Fruit fly (Drosophila melanogaster) whole organism, embryonic: ENCODE results near the gene papi.

Experiments used
- CG10366 ChIP-seq: fragments of 200-800 bp; sonication (Bioruptor generic); IDR thresholded peaks from 2 replicates; pipeline ENCODE4 v1.3.6; 2022; ENCODE audit warnings: missing biosample characterization, missing genetic modification characterization
- CG10462 ChIP-seq: fragments of 200-800 bp; sonication (Bioruptor generic); optimal IDR thresholded peaks from 2 replicates; lab custom pipeline; 2016; ENCODE audit warnings: missing biosample characterization, missing genetic modification characterization
- CG10654 ChIP-seq: fragments of 200-800 bp; sonication (Bioruptor generic); optimal IDR thresholded peaks from 2 replicates; lab custom pipeline; 2016; ENCODE audit warnings: missing biosample characterization, missing genetic modification characterization
- CG11247 ChIP-seq: fragments of 200-800 bp; sonication (Bioruptor generic); IDR thresholded peaks from 2 replicates; pipeline ENCODE4 v1.3.6; 2022; ENCODE audit warnings: missing biosample characterization, missing genetic modification characterization
- CG11560 ChIP-seq: fragments of 200-800 bp; sonication (Bioruptor generic); IDR thresholded peaks from 3 replicates; pipeline ENCODE4 v1.3.6; 2022; ENCODE audit warnings: missing biosample characterization, missing genetic modification characterization
- CG13123 ChIP-seq: fragments of 200-800 bp; sonication (Bioruptor generic); optimal IDR thresholded peaks from 2 replicates; lab custom pipeline; 2016; ENCODE audit warnings: missing biosample characterization, missing genetic modification characterization
- CG14965 ChIP-seq: fragments of 200-800 bp; sonication (Bioruptor generic); optimal IDR thresholded peaks from 2 replicates; lab custom pipeline; 2016; ENCODE audit warnings: missing biosample characterization, missing genetic modification characterization, borderline replicate concordance
- CG15269 ChIP-seq: fragments of 200-800 bp; sonication (Bioruptor generic); optimal IDR thresholded peaks from 2 replicates; lab custom pipeline; 2018; ENCODE audit warnings: missing biosample characterization, mild to moderate bottlenecking, missing genetic modification characterization, moderate library complexity
- CG17568 ChIP-seq: fragments of 200-800 bp; sonication (Bioruptor generic); optimal IDR thresholded peaks from 2 replicates; lab custom pipeline; 2018; ENCODE audit warnings: missing biosample characterization, mild to moderate bottlenecking, missing genetic modification characterization, moderate library complexity
- CG31224 ChIP-seq: fragments of 200-800 bp; sonication (Bioruptor generic); IDR thresholded peaks from 2 replicates; pipeline ENCODE4 v1.3.6; 2022; ENCODE audit warnings: missing biosample characterization, missing genetic modification characterization
- CG34224 ChIP-seq: fragments of 200-800 bp; sonication (Bioruptor generic); IDR thresholded peaks from 3 replicates; pipeline ENCODE4 v1.3.6; 2022; ENCODE audit warnings: missing biosample characterization, missing genetic modification characterization; ENCODE audit not compliant: partially characterized antibody
- CG34422 ChIP-seq: fragments of 200-800 bp; sonication (Bioruptor generic); IDR thresholded peaks from 3 replicates; pipeline ENCODE4 v1.3.6; 2022; ENCODE audit warnings: missing biosample characterization, missing genetic modification characterization
- CG4282 ChIP-seq: fragments of 200-800 bp; sonication (Bioruptor generic); optimal IDR thresholded peaks from 2 replicates; lab custom pipeline; 2016; ENCODE audit warnings: missing biosample characterization, missing genetic modification characterization
- CG4360 ChIP-seq: fragments of 200-800 bp; sonication (Bioruptor generic); IDR thresholded peaks from 2 replicates; pipeline ENCODE4 v1.3.6; 2022; ENCODE audit warnings: missing biosample characterization, missing genetic modification characterization
- CG9797 ChIP-seq: fragments of 200-800 bp; sonication (Bioruptor generic); optimal IDR thresholded peaks from 3 replicates; lab custom pipeline; 2018; ENCODE audit warnings: missing biosample characterization, mild to moderate bottlenecking, missing genetic modification characterization
- CG9932 ChIP-seq: fragments of 200-800 bp; sonication (Bioruptor generic); IDR thresholded peaks from 2 replicates; pipeline ENCODE4 v1.3.6; 2022; ENCODE audit warnings: missing biosample characterization, missing genetic modification characterization
- Dip2 ChIP-seq: fragments of 200-800 bp; sonication (Bioruptor generic); IDR thresholded peaks from 2 replicates; pipeline ENCODE4 v1.3.6; 2022; ENCODE audit warnings: missing biosample characterization, missing genetic modification characterization
- E2f2 ChIP-seq: fragments of 200-800 bp; sonication (Bioruptor generic); IDR thresholded peaks from 2 replicates; pipeline ENCODE4 v1.3.6; 2022; ENCODE audit warnings: missing biosample characterization, missing genetic modification characterization
- Eip74EF ChIP-seq, 2 experiments: fragments of 200-800 bp in 1 of 2; fragments of >200 bp in 1 of 2; sonication (Bioruptor generic) in 1 of 2; optimal IDR thresholded peaks; 2 replicates each; lab custom pipeline; 2017 to 2019; ENCODE audit warnings: missing biosample characterization in 2 of 2, missing genetic modification characterization in 2 of 2, mild to moderate bottlenecking in 1 of 2, moderate library complexity in 1 of 2
- Gug ChIP-seq: fragments of 200-800 bp; sonication (Bioruptor generic); IDR thresholded peaks from 4 replicates; pipeline ENCODE4 v1.3.6; 2022; ENCODE audit warnings: missing biosample characterization, missing genetic modification characterization
- HLH54F ChIP-seq: fragments of 200-800 bp; sonication (Bioruptor generic); optimal IDR thresholded peaks from 3 replicates; lab custom pipeline; 2016; ENCODE audit warnings: missing biosample characterization, missing genetic modification characterization
- Hr39 ChIP-seq: fragments of >200 bp; optimal IDR thresholded peaks from 2 replicates; lab custom pipeline; 2017
- Jarid2 ChIP-seq: fragments of 200-800 bp; sonication (Bioruptor generic); optimal IDR thresholded peaks from 3 replicates; lab custom pipeline; 2017; ENCODE audit warnings: mild to moderate bottlenecking, missing biosample characterization, missing genetic modification reagents, missing genetic modification characterization
- Max ChIP-seq: fragments of 200-800 bp; sonication (Bioruptor generic); optimal IDR thresholded peaks from 2 replicates; lab custom pipeline; 2016; ENCODE audit warnings: missing biosample characterization, mild to moderate bottlenecking, missing genetic modification characterization
- Scr ChIP-seq: fragments of 200-800 bp; sonication (Bioruptor generic); IDR thresholded peaks from 2 replicates; pipeline ENCODE4 v1.3.6; 2022; ENCODE audit warnings: missing biosample characterization, missing genetic modification characterization; ENCODE audit not compliant: partially characterized antibody
- Sox100B ChIP-seq: fragments of 200-800 bp; sonication (Bioruptor generic); optimal IDR thresholded peaks from 3 replicates; lab custom pipeline; 2018; ENCODE audit warnings: missing biosample characterization, mild to moderate bottlenecking, missing genetic modification characterization
- Sox102F ChIP-seq: fragments of 200-800 bp; sonication (Bioruptor generic); optimal IDR thresholded peaks from 2 replicates; lab custom pipeline; 2018; ENCODE audit warnings: missing biosample characterization, mild to moderate bottlenecking, missing genetic modification characterization, moderate library complexity
- Tbp ChIP-seq: fragments of >200 bp; optimal IDR thresholded peaks from 2 replicates; lab custom pipeline; 2018; ENCODE audit warnings: missing biosample characterization, missing genetic modification characterization
- Trl ChIP-seq, 3 experiments: fragments of >200 bp in 2 of 3; fragments of 200-800 bp in 1 of 3; sonication (Bioruptor generic) in 1 of 3; optimal IDR thresholded peaks; 2 replicates in 1 of 3; 3 replicates in 2 of 3; lab custom pipeline; 2016 to 2017; ENCODE audit warnings: missing biosample characterization in 1 of 3, missing genetic modification characterization in 1 of 3
- Xrp1 ChIP-seq: fragments of 200-800 bp; sonication (Bioruptor generic); IDR thresholded peaks from 2 replicates; pipeline ENCODE4 v1.3.6; 2022; ENCODE audit warnings: missing biosample characterization, missing genetic modification characterization
- bsh ChIP-seq, 2 experiments: fragments of 200-800 bp; sonication (Bioruptor generic); optimal IDR thresholded peaks; 2 replicates each; lab custom pipeline; 2017 to 2018; ENCODE audit warnings: mild to moderate bottlenecking in 2 of 2, missing biosample characterization in 2 of 2, missing genetic modification characterization in 2 of 2, moderate library complexity in 1 of 2
- cg ChIP-seq: fragments of 200-800 bp; sonication (Bioruptor generic); optimal IDR thresholded peaks from 3 replicates; lab custom pipeline; 2019; ENCODE audit warnings: missing biosample characterization, mild to moderate bottlenecking, missing genetic modification characterization, moderate library complexity
- dmrt99B ChIP-seq: fragments of 200-800 bp; sonication (Bioruptor generic); optimal IDR thresholded peaks from 2 replicates; lab custom pipeline; 2018; ENCODE audit warnings: missing biosample characterization, mild to moderate bottlenecking, missing genetic modification characterization, moderate library complexity
- gcm ChIP-seq: fragments of 200-800 bp; sonication (Bioruptor generic); optimal IDR thresholded peaks from 2 replicates; lab custom pipeline; 2019; ENCODE audit warnings: missing biosample characterization, mild to moderate bottlenecking, missing genetic modification characterization, moderate library complexity
- h ChIP-seq: fragments of >200 bp; optimal IDR thresholded peaks from 2 replicates; lab custom pipeline; 2017
- her ChIP-seq: fragments of 200-800 bp; sonication (Bioruptor generic); optimal IDR thresholded peaks from 2 replicates; lab custom pipeline; 2016; ENCODE audit warnings: missing biosample characterization, missing genetic modification characterization
- jumu ChIP-seq: fragments of 200-800 bp; sonication (Bioruptor generic); optimal IDR thresholded peaks from 3 replicates; lab custom pipeline; 2016; ENCODE audit warnings: missing biosample characterization, missing genetic modification characterization
- ken ChIP-seq: fragments of 200-800 bp; sonication (Bioruptor generic); IDR thresholded peaks from 3 replicates; pipeline ENCODE4 v1.3.6; 2022; ENCODE audit warnings: missing biosample characterization, missing genetic modification characterization
- knrl ChIP-seq: fragments of 200-800 bp; sonication (Bioruptor generic); IDR thresholded peaks from 3 replicates; pipeline ENCODE4 v1.3.6; 2022; ENCODE audit warnings: missing biosample characterization, missing genetic modification characterization; ENCODE audit not compliant: partially characterized antibody
- onecut ChIP-seq: fragments of 200-800 bp; sonication (Bioruptor generic); IDR thresholded peaks from 2 replicates; pipeline ENCODE4 v1.3.6; 2022; ENCODE audit warnings: missing biosample characterization, missing genetic modification characterization
- pum ChIP-seq: fragments of 200-800 bp; sonication (Bioruptor generic); optimal IDR thresholded peaks from 2 replicates; lab custom pipeline; 2016; ENCODE audit warnings: missing biosample characterization, missing genetic modification characterization
- repo ChIP-seq: fragments of 200-800 bp; sonication (Bioruptor generic); optimal IDR thresholded peaks from 2 replicates; lab custom pipeline; 2016; ENCODE audit warnings: missing biosample characterization, missing genetic modification characterization
- sd ChIP-seq: fragments of 200-800 bp; sonication (Bioruptor generic); optimal IDR thresholded peaks from 3 replicates; lab custom pipeline; 2018; ENCODE audit warnings: missing biosample characterization, mild to moderate bottlenecking, missing genetic modification characterization, moderate library complexity
- sima ChIP-seq: fragments of 200-800 bp; sonication (Bioruptor generic); optimal IDR thresholded peaks from 2 replicates; lab custom pipeline; 2016; ENCODE audit warnings: missing biosample characterization, missing genetic modification characterization
- tgo ChIP-seq: fragments of 200-800 bp; sonication (Bioruptor generic); IDR thresholded peaks from 3 replicates; pipeline ENCODE4 v1.3.6; 2022; ENCODE audit warnings: missing biosample characterization, missing genetic modification characterization
- tll ChIP-seq, 2 experiments: fragments of 200-800 bp in 1 of 2; fragments of >200 bp in 1 of 2; sonication (Bioruptor generic) in 1 of 2; optimal IDR thresholded peaks; 2 replicates each; lab custom pipeline; 2017 to 2019; ENCODE audit warnings: missing biosample characterization in 2 of 2, missing genetic modification characterization in 2 of 2, mild to moderate bottlenecking in 1 of 2, moderate library complexity in 1 of 2
- vvl ChIP-seq: fragments of 200-800 bp; sonication (Bioruptor generic); IDR thresholded peaks from 2 replicates; pipeline ENCODE4 v1.3.6; 2022; ENCODE audit warnings: missing biosample characterization, missing genetic modification characterization
- zen ChIP-seq: fragments of 200-800 bp; sonication (Bioruptor generic); optimal IDR thresholded peaks from 3 replicates; lab custom pipeline; 2018; ENCODE audit warnings: missing biosample characterization, mild to moderate bottlenecking, missing genetic modification characterization, moderate library complexity
- zfh1 ChIP-seq: fragments of 200-800 bp; sonication (Bioruptor generic); IDR thresholded peaks from 3 replicates; pipeline ENCODE4 v1.3.6; 2022; ENCODE audit warnings: missing biosample characterization, missing genetic modification characterization

Gene papi

DNA sequence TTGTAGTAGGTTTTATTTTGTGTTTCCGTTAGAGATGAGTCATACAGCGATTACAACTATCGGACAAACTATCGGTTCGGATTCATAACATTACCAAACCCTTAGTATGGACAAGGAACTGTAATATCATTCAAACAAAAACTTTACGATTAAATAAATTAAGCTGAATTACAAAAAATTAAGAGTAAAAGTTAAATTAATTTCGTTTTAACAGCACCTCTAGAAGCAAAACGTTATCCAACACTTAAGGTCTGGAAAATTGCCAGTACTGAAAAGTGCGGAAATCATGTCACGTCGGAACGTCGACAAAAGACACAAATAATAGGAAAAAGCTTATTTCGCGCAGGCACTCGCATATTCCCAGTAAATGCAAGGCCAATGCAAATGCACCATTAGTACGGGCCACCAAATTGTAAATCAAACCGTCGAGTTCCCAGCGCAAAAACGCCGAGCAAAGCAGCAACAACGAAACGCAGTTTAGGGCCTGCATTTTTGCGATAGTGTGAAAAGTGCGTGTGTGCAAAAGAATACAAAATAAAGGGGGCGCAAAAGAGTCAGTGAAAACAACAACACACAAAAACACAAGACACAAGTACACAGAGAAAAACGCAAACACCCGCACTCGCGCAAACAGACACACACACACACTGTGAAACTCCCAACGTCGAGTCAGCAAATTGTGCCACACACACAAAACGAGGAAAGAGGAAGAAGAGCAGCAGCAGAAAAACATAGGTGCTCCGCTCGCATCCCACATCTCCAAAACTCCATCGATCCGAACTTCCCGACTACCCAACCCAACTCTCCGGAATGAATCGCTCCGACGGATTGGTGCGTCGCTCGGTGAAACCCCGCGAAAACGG lies 5.9 kb downstream of the papi start, which contains the start of the genes CG15387 and sau (continued):
- peak; percentile 92 for TF ChIP-seq knrl (GFP tag; lab: Robert Waterston, UW)
- peak; percentile 83 for TF ChIP-seq her (GFP tag; lab: Kevin White, UChicago)
- peak; percentile 91 for TF ChIP-seq CG9932 (GFP tag; lab: Robert Waterston, UW)
- peak; percentile 92 for TF ChIP-seq Max
- peak; percentile 86 for TF ChIP-seq ken (GFP tag; lab: Robert Waterston, UW)
- peak; percentile 59 for TF ChIP-seq Jarid2 (GFP tag; lab: Kevin White, UChicago)
- TF ChIP-seq Eip74EF (GFP tag; optimal IDR thresholded peaks at IDR 0.05; lab: Kevin White, UChicago): peak in 1 of 2 experiments; percentile 65
- peak; percentile 88 for TF ChIP-seq Sox100B (GFP tag; lab: Kevin White, UChicago)
- peak; percentile 85 for TF ChIP-seq CG15269
- peak; percentile 44 for TF ChIP-seq onecut
- TF ChIP-seq pum (GFP tag; lab: Kevin White, UChicago): peak; percentile 93
- TF ChIP-seq sima (GFP tag; lab: Kevin White, UChicago): peak; percentile 56
- TF ChIP-seq CG31224 (GFP tag; lab: Robert Waterston, UW): peak; percentile 79
- TF ChIP-seq cg (GFP tag; lab: Kevin White, UChicago): peak; percentile 73
- TF ChIP-seq E2f2 (GFP tag; lab: Robert Waterston, UW): peak; percentile 65
- peak; percentile 79 for TF ChIP-seq dmrt99B (tag; lab: Kevin White, UChicago)
- peak; percentile 85 for TF ChIP-seq CG13123
- peak; percentile 78 for TF ChIP-seq CG11247
- peak; percentile 80 for TF ChIP-seq CG10366 (GFP tag; lab: Robert Waterston, UW)
- TF ChIP-seq Hr39 (lab: Kevin White, UChicago): no peak
- TF ChIP-seq Xrp1 (GFP tag; lab: Robert Waterston, UW): peak; percentile 88
- TF ChIP-seq tgo: peak; percentile 86
- TF ChIP-seq CG17568 (GFP tag; lab: Kevin White, UChicago): peak; percentile 76
- peak; percentile 81 for TF ChIP-seq zfh1 (GFP tag; lab: Robert Waterston, UW)
- peak; percentile 84 for TF ChIP-seq jumu (GFP tag; lab: Kevin White, UChicago)
- TF ChIP-seq CG4282 (GFP tag; lab: Kevin White, UChicago): peak; percentile 88
- TF ChIP-seq Scr (GFP tag; lab: Robert Waterston, UW): peak; percentile 97
- TF ChIP-seq Gug (GFP tag; lab: Robert Waterston, UW): peak; percentile 76
- TF ChIP-seq Trl (optimal IDR thresholded peaks at IDR 0.05; lab: Kevin White, UChicago): no peak
- peak; percentile 96 for TF ChIP-seq Trl (GFP tag; optimal IDR thresholded peaks at IDR 0.05; lab: Kevin White, UChicago)
- no peak for TF ChIP-seq Tbp (GFP tag; lab: Kevin White, UChicago)
- TF ChIP-seq bsh (GFP tag; optimal IDR thresholded peaks at IDR 0.05; lab: Kevin White, UChicago): peak; percentile 36 to 87
- peak; percentile 83 for TF ChIP-seq zen (tag; lab: Kevin White, UChicago)
- TF ChIP-seq CG14965 (GFP tag; lab: Kevin White, UChicago): no peak
- no peak for TF ChIP-seq CG9797 (GFP tag; lab: Kevin White, UChicago)
- peak; percentile 93 for TF ChIP-seq HLH54F (GFP tag; lab: Kevin White, UChicago)
- TF ChIP-seq CG10462 (GFP tag; lab: Kevin White, UChicago): peak; percentile 73
- no peak for TF ChIP-seq tll (GFP tag; optimal IDR thresholded peaks at IDR 0.05; lab: Kevin White, UChicago)
- TF ChIP-seq h (lab: Kevin White, UChicago): no peak
- no peak for TF ChIP-seq Dip2 (GFP tag; lab: Robert Waterston, UW)
- peak; percentile 38 for TF ChIP-seq CG4360 (GFP tag; lab: Robert Waterston, UW)
- TF ChIP-seq CG34224 (GFP tag; lab: Robert Waterston, UW): peak; percentile 93
- peak; percentile 75 for TF ChIP-seq repo (GFP tag; lab: Kevin White, UChicago)
- TF ChIP-seq CG11560 (tag; lab: Robert Waterston, UW): peak; percentile 49; the same call in 2 of the 3 replicates
- TF ChIP-seq CG10654: peak; percentile 87
- peak; percentile 83 for TF ChIP-seq CG34422 (GFP tag; lab: Robert Waterston, UW)
- peak; percentile 86 for TF ChIP-seq Sox102F (GFP tag; lab: Kevin White, UChicago)
- peak; percentile 68 for TF ChIP-seq gcm (GFP tag; lab: Kevin White, UChicago)
- TF ChIP-seq sd (tag; lab: Kevin White, UChicago): peak; percentile 68
- TF ChIP-seq vvl (GFP tag; lab: Robert Waterston, UW): peak; percentile 88
